Fruit fly (Drosophila melanogaster) whole organism, embryonic: ENCODE data around the gene CaMKII.

Source experiments
- B-H2 ChIP-seq: fragments of 200-800 bp; sonication (Bioruptor generic); optimal IDR thresholded peaks from 2 replicates; lab custom pipeline; 2018; ENCODE audit warnings: missing biosample characterization, mild to moderate bottlenecking, missing genetic modification characterization
- BEAF-32 ChIP-seq: fragments of 200-800 bp; sonication (Bioruptor generic); optimal IDR thresholded peaks from 3 replicates; lab custom pipeline; 2017; ENCODE audit warnings: missing biosample characterization, missing genetic modification characterization, mild to moderate bottlenecking, moderate library complexity, missing genetic modification reagents
- CG1024 ChIP-seq: fragments of 200-800 bp; sonication (Bioruptor generic); IDR thresholded peaks from 2 replicates; pipeline ENCODE4 v1.3.6; 2022; ENCODE audit warnings: missing biosample characterization, missing genetic modification characterization
- CG11085 ChIP-seq: fragments of 200-800 bp; sonication (Bioruptor generic); IDR thresholded peaks from 2 replicates; pipeline ENCODE4 v1.3.6; 2022; ENCODE audit warnings: missing biosample characterization, missing genetic modification characterization
- CG11398 ChIP-seq: fragments of 200-800 bp; sonication (Bioruptor generic); optimal IDR thresholded peaks from 2 replicates; lab custom pipeline; 2016; ENCODE audit warnings: missing biosample characterization, missing genetic modification characterization
- CG12942 ChIP-seq: fragments of 200-800 bp; sonication (Bioruptor generic); optimal IDR thresholded peaks from 3 replicates; lab custom pipeline; 2016; ENCODE audit warnings: missing biosample characterization, missing genetic modification characterization
- CG17612 ChIP-seq: fragments of 200-800 bp; sonication (Bioruptor generic); IDR thresholded peaks from 2 replicates; pipeline ENCODE4 v1.3.6; 2022; ENCODE audit warnings: missing biosample characterization, missing genetic modification characterization
- CG2116 ChIP-seq: fragments of 200-800 bp; sonication (Bioruptor generic); optimal IDR thresholded peaks from 3 replicates; lab custom pipeline; 2018; ENCODE audit warnings: missing biosample characterization, mild to moderate bottlenecking, missing genetic modification characterization
- CG30403 ChIP-seq: fragments of 200-800 bp; sonication (Bioruptor generic); optimal IDR thresholded peaks from 3 replicates; lab custom pipeline; 2016; ENCODE audit warnings: missing biosample characterization, missing genetic modification characterization
- CG3281 ChIP-seq: fragments of 200-800 bp; sonication (Bioruptor generic); optimal IDR thresholded peaks from 3 replicates; lab custom pipeline; 2017; ENCODE audit warnings: missing biosample characterization, mild to moderate bottlenecking, missing genetic modification characterization
- CG33557 ChIP-seq: fragments of 200-800 bp; sonication (Bioruptor generic); optimal IDR thresholded peaks from 2 replicates; lab custom pipeline; 2019; ENCODE audit warnings: missing biosample characterization, mild to moderate bottlenecking, missing genetic modification characterization, moderate library complexity
- CG34224 ChIP-seq: fragments of 200-800 bp; sonication (Bioruptor generic); IDR thresholded peaks from 3 replicates; pipeline ENCODE4 v1.3.6; 2022; ENCODE audit warnings: missing biosample characterization, missing genetic modification characterization; ENCODE audit not compliant: partially characterized antibody
- CG3995 ChIP-seq: fragments of 200-800 bp; sonication (Bioruptor generic); optimal IDR thresholded peaks from 3 replicates; lab custom pipeline; 2016; ENCODE audit warnings: missing biosample characterization, missing genetic modification characterization
- CG4328 ChIP-seq: fragments of 200-800 bp; sonication (Bioruptor generic); optimal IDR thresholded peaks from 3 replicates; lab custom pipeline; 2017; ENCODE audit warnings: missing biosample characterization, missing genetic modification reagents, missing genetic modification characterization
- CG6272 ChIP-seq: fragments of 200-800 bp; sonication (Bioruptor generic); IDR thresholded peaks from 2 replicates; pipeline ENCODE4 v1.3.6; 2022; ENCODE audit warnings: missing biosample characterization, missing genetic modification characterization
- CG6654 ChIP-seq: fragments of 200-800 bp; sonication (Bioruptor generic); optimal IDR thresholded peaks from 2 replicates; lab custom pipeline; 2017; ENCODE audit warnings: missing biosample characterization, mild to moderate bottlenecking, missing genetic modification characterization
- CG7786 ChIP-seq: fragments of 200-800 bp; sonication (Bioruptor generic); optimal IDR thresholded peaks from 2 replicates; lab custom pipeline; 2016; ENCODE audit warnings: missing biosample characterization, missing genetic modification characterization
- CG8281 ChIP-seq: fragments of 200-800 bp; sonication (Bioruptor generic); optimal IDR thresholded peaks from 2 replicates; lab custom pipeline; 2018; ENCODE audit warnings: missing biosample characterization, mild to moderate bottlenecking, missing genetic modification characterization, moderate library complexity
- CG8290 ChIP-seq, 3 experiments: fragments of 200-800 bp; sonication (Bioruptor generic); optimal IDR thresholded peaks; 2 replicates each; lab custom pipeline; 2016 to 2019; ENCODE audit warnings: missing biosample characterization in 3 of 3, missing genetic modification characterization in 3 of 3, mild to moderate bottlenecking in 2 of 3, moderate library complexity in 1 of 3
- CG8388 ChIP-seq: fragments of 200-800 bp; sonication (Bioruptor generic); optimal IDR thresholded peaks from 2 replicates; lab custom pipeline; 2019; ENCODE audit warnings: missing biosample characterization, mild to moderate bottlenecking, missing genetic modification characterization, moderate library complexity
- CG9609 ChIP-seq: fragments of 200-800 bp; sonication (Bioruptor generic); optimal IDR thresholded peaks from 3 replicates; lab custom pipeline; 2016; ENCODE audit warnings: missing biosample characterization, missing genetic modification characterization
- CHES-1-like ChIP-seq: fragments of 200-800 bp; sonication (Bioruptor generic); optimal IDR thresholded peaks from 2 replicates; lab custom pipeline; 2016; ENCODE audit warnings: missing biosample characterization, missing genetic modification characterization
- Dll ChIP-seq: fragments of 200-800 bp; sonication (Bioruptor generic); IDR thresholded peaks from 4 replicates; pipeline ENCODE4 v1.3.6; 2022; ENCODE audit warnings: missing biosample characterization, missing genetic modification characterization; ENCODE audit not compliant: partially characterized antibody
- Elba2 ChIP-seq: fragments of 200-800 bp; sonication (Bioruptor generic); optimal IDR thresholded peaks from 3 replicates; lab custom pipeline; 2016; ENCODE audit warnings: missing biosample characterization, missing genetic modification characterization
- Fer3 ChIP-seq: fragments of 200-800 bp; sonication (Bioruptor generic); optimal IDR thresholded peaks from 2 replicates; lab custom pipeline; 2018; ENCODE audit warnings: missing biosample characterization, mild to moderate bottlenecking, missing genetic modification characterization, moderate library complexity
- H2.0 ChIP-seq: fragments of 200-800 bp; sonication (Bioruptor generic); IDR thresholded peaks from 2 replicates; pipeline ENCODE4 v1.3.6; 2022; ENCODE audit warnings: missing biosample characterization, missing genetic modification characterization
- ab ChIP-seq: fragments of 200-800 bp; sonication (Bioruptor generic); optimal IDR thresholded peaks from 2 replicates; lab custom pipeline; 2016; ENCODE audit warnings: missing biosample characterization, missing genetic modification characterization
- bsh ChIP-seq, 2 experiments: fragments of 200-800 bp; sonication (Bioruptor generic); optimal IDR thresholded peaks; 2 replicates each; lab custom pipeline; 2017 to 2018; ENCODE audit warnings: mild to moderate bottlenecking in 2 of 2, missing biosample characterization in 2 of 2, missing genetic modification characterization in 2 of 2, moderate library complexity in 1 of 2
- dan ChIP-seq: fragments of 200-800 bp; sonication (Bioruptor generic); IDR thresholded peaks from 2 replicates; pipeline ENCODE4 v1.3.6; 2022; ENCODE audit warnings: missing biosample characterization, missing genetic modification characterization
- dm ChIP-seq: fragments of 200-800 bp; sonication (Bioruptor generic); optimal IDR thresholded peaks from 3 replicates; lab custom pipeline; 2016; ENCODE audit warnings: missing biosample characterization, missing genetic modification characterization
- en ChIP-seq: fragments of 200-800 bp; sonication (Bioruptor generic); optimal IDR thresholded peaks from 2 replicates; lab custom pipeline; 2016; ENCODE audit warnings: missing biosample characterization, missing genetic modification characterization
- exex ChIP-seq: fragments of 200-800 bp; sonication (Bioruptor generic); optimal IDR thresholded peaks from 4 replicates; lab custom pipeline; 2018; ENCODE audit warnings: missing biosample characterization, mild to moderate bottlenecking, missing genetic modification characterization, moderate library complexity
- fu2 ChIP-seq: fragments of 200-800 bp; sonication (Bioruptor generic); optimal IDR thresholded peaks from 2 replicates; lab custom pipeline; 2016; ENCODE audit warnings: missing biosample characterization, missing genetic modification characterization
- klu ChIP-seq: fragments of 200-800 bp; sonication (Bioruptor generic); IDR thresholded peaks from 2 replicates; pipeline ENCODE4 v1.3.6; 2022; ENCODE audit warnings: missing biosample characterization, missing genetic modification characterization
- knrl ChIP-seq: fragments of 200-800 bp; sonication (Bioruptor generic); IDR thresholded peaks from 3 replicates; pipeline ENCODE4 v1.3.6; 2022; ENCODE audit warnings: missing biosample characterization, missing genetic modification characterization; ENCODE audit not compliant: partially characterized antibody
- lilli ChIP-seq: fragments of 200-800 bp; sonication (Bioruptor generic); optimal IDR thresholded peaks from 3 replicates; lab custom pipeline; 2016; ENCODE audit warnings: missing biosample characterization, missing genetic modification characterization
- mld ChIP-seq: fragments of 200-800 bp; sonication (Bioruptor generic); IDR thresholded peaks from 3 replicates; pipeline ENCODE4 v1.3.6; 2022; ENCODE audit warnings: missing biosample characterization, missing genetic modification characterization; ENCODE audit not compliant: partially characterized antibody
- nerfin-2 ChIP-seq: fragments of 200-800 bp; sonication (Bioruptor generic); IDR thresholded peaks from 2 replicates; pipeline ENCODE4 v1.3.6; 2022; ENCODE audit warnings: missing biosample characterization, missing genetic modification characterization; ENCODE audit not compliant: partially characterized antibody
- nmo ChIP-seq: fragments of 200-800 bp; sonication (Bioruptor generic); optimal IDR thresholded peaks from 2 replicates; lab custom pipeline; 2018; ENCODE audit warnings: missing biosample characterization, mild to moderate bottlenecking, missing genetic modification characterization, moderate library complexity
- onecut ChIP-seq: fragments of 200-800 bp; sonication (Bioruptor generic); IDR thresholded peaks from 2 replicates; pipeline ENCODE4 v1.3.6; 2022; ENCODE audit warnings: missing biosample characterization, missing genetic modification characterization
- ranshi ChIP-seq: fragments of 200-800 bp; sonication (Bioruptor generic); IDR thresholded peaks from 2 replicates; pipeline ENCODE4 v1.3.6; 2022; ENCODE audit warnings: missing biosample characterization, missing genetic modification characterization
- row ChIP-seq: fragments of 200-800 bp; sonication (Bioruptor generic); IDR thresholded peaks from 3 replicates; pipeline ENCODE4 v1.3.6; 2022; ENCODE audit warnings: missing biosample characterization, missing genetic modification characterization
- sc ChIP-seq, 3 experiments: fragments of >200 bp in 2 of 3; fragments of 200-800 bp in 1 of 3; sonication (Bioruptor generic) in 1 of 3; optimal IDR thresholded peaks; 2 replicates in 2 of 3; 3 replicates in 1 of 3; lab custom pipeline; 2017; ENCODE audit warnings: mild to moderate bottlenecking in 1 of 3, missing biosample characterization in 1 of 3, missing genetic modification characterization in 1 of 3, missing genetic modification reagents in 1 of 3
- shn ChIP-seq: fragments of 200-800 bp; sonication (Bioruptor generic); optimal IDR thresholded peaks from 3 replicates; lab custom pipeline; 2016; ENCODE audit warnings: missing biosample characterization, missing genetic modification characterization
- sisA ChIP-seq: fragments of 200-800 bp; sonication (Bioruptor generic); IDR thresholded peaks from 2 replicates; pipeline ENCODE4 v1.3.6; 2022; ENCODE audit warnings: missing biosample characterization, missing genetic modification characterization
- slp2 ChIP-seq: fragments of 200-800 bp; sonication (Bioruptor generic); optimal IDR thresholded peaks from 2 replicates; lab custom pipeline; 2016; ENCODE audit warnings: missing biosample characterization, missing genetic modification characterization
- so ChIP-seq: fragments of 200-800 bp; sonication (Bioruptor generic); IDR thresholded peaks from 3 replicates; pipeline ENCODE4 v1.3.6; 2022; ENCODE audit warnings: missing biosample characterization, missing genetic modification characterization
- unc-4 ChIP-seq: fragments of 200-800 bp; sonication (Bioruptor generic); IDR thresholded peaks from 2 replicates; pipeline ENCODE4 v1.3.6; 2022; ENCODE audit warnings: missing biosample characterization, missing genetic modification characterization; ENCODE audit not compliant: partially characterized antibody
- unpg ChIP-seq: fragments of 200-800 bp; sonication (Bioruptor generic); optimal IDR thresholded peaks from 3 replicates; lab custom pipeline; 2018; ENCODE audit warnings: missing biosample characterization, mild to moderate bottlenecking, missing genetic modification characterization, moderate library complexity

CaMKII gene

DNA sequence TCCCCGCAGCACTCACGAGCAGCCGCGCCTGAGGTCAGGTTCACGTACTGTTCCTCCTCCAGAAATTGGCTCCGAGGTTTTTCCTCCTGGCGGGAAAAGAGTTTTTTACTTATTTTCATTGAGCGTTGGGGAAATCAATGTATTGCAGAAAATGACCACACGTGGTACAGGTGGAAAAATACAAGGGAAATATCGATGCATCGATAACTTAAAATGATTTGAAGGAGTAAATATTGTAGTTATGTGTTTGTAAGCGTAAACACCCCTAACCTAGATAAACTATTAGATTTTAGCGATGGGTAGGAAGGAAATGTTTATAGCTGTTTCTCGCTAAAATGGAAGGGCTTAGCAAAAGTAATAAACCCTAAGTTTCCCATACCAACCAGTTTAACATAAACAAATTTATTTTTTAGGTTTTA, 22.8 kb downstream of the CaMKII start (continued):
- TF ChIP-seq Elba2 (GFP tag; lab: Kevin White, UChicago) (no peak), mld (GFP tag; lab: Robert Waterston, UW) (peak; percentile 68; the same call in 1 of the 3 replicates), dan (GFP tag; lab: Robert Waterston, UW) (no peak), CG8290 (GFP tag; optimal IDR thresholded peaks at IDR 0.05; lab: Kevin White, UChicago) (no peak), CG8290 (tag; optimal IDR thresholded peaks at IDR 0.05; lab: Kevin White, UChicago) (peak; percentile 32 to 58), exex (tag; lab: Kevin White, UChicago) (no peak), shn (peak; percentile 21), onecut (GFP tag; lab: Robert Waterston, UW) (peak; percentile 37; the same call in 1 of the 2 replicates), CG3995 (GFP tag; lab: Kevin White, UChicago) (peak; percentile 20), knrl (GFP tag; lab: Robert Waterston, UW) (peak; percentile 70; the same call in 2 of the 3 replicates), CG4328 (GFP tag; lab: Kevin White, UChicago) (no peak), CG11085 (GFP tag; lab: Robert Waterston, UW) (0 out of 2 replicates have a peak, but pooled peaks have one; percentile 47), H2.0 (GFP tag; lab: Robert Waterston, UW) (no peak; the same call in 1 of the 2 replicates), lilli (GFP tag; lab: Kevin White, UChicago) (peak; percentile 20), en (no peak), CG8281 (tag; lab: Kevin White, UChicago) (no peak), CG6272 (no peak), ranshi (no peak), CG7786 (GFP tag; lab: Kevin White, UChicago) (peak; percentile 55), sisA (no peak), ab (GFP tag; lab: Kevin White, UChicago) (no peak), B-H2 (GFP tag; lab: Kevin White, UChicago) (peak; percentile 49), Fer3 (tag; lab: Kevin White, UChicago) (no peak), CG12942 (GFP tag; lab: Kevin White, UChicago) (no peak), BEAF-32 (GFP tag; lab: Kevin White, UChicago) (peak; percentile 74), dm (peak; percentile 87), sc (optimal IDR thresholded peaks at IDR 0.05; lab: Kevin White, UChicago) (no peak), sc (GFP tag; optimal IDR thresholded peaks at IDR 0.05; lab: Kevin White, UChicago) (no peak), CG11398 (GFP tag; lab: Kevin White, UChicago) (no peak), row (GFP tag; lab: Robert Waterston, UW) (peak; percentile 76), CG1024 (peak; percentile 94), CG2116 (peak; percentile 21), bsh (GFP tag; optimal IDR thresholded peaks at IDR 0.05; lab: Kevin White, UChicago) (peak in 1 of 2 experiments; percentile 31), CG33557 (GFP tag; lab: Kevin White, UChicago) (peak; percentile 4), CG3281 (no peak), nerfin-2 (GFP tag; lab: Robert Waterston, UW) (peak; percentile 67), unc-4 (GFP tag; lab: Robert Waterston, UW) (peak; percentile 65), CG30403 (GFP tag; lab: Kevin White, UChicago) (peak; percentile 21), Dll (GFP tag; lab: Robert Waterston, UW) (peak; percentile 66), CG9609 (GFP tag; lab: Kevin White, UChicago) (no peak), CG17612 (GFP tag; lab: Robert Waterston, UW) (no peak), slp2 (GFP tag; lab: Kevin White, UChicago) (peak; percentile 8), CHES-1-like (GFP tag; lab: Kevin White, UChicago) (no peak), nmo (GFP tag; lab: Kevin White, UChicago) (peak; percentile 47), klu (GFP tag; lab: Robert Waterston, UW) (no peak), fu2 (GFP tag; lab: Kevin White, UChicago) (peak; percentile 28), CG6654 (GFP tag; lab: Kevin White, UChicago) (no peak), unpg (no peak), so (no peak), CG8388 (peak; percentile 0), CG34224 (GFP tag; lab: Robert Waterston, UW) (no peak; the same call in 2 of the 3 replicates)
